Worm (Caenorhabditis elegans) whole organism, L2 larva: ENCODE results near the gene C18H7.4.

Experiments
- C34F6.9 ChIP-seq: fragments of 150-350 bp; optimal IDR thresholded peaks from 2 replicates; lab custom pipeline; 2014; ENCODE audit warnings: missing biosample characterization, missing genetic modification characterization
- R02D3.7 ChIP-seq: fragments of 150-350 bp; optimal IDR thresholded peaks from 2 replicates; lab custom pipeline; 2014; ENCODE audit warnings: missing biosample characterization, missing genetic modification characterization
- Y55F3AM.14 ChIP-seq: fragments of 200-800 bp; sonication (Bioruptor generic); optimal IDR thresholded peaks from 2 replicates; lab custom pipeline; 2018; ENCODE audit warnings: mild to moderate bottlenecking, missing genetic modification characterization, missing compliant biosample characterization
- ZK546.5 ChIP-seq: sonication (generic microtip); optimal IDR thresholded peaks from 2 replicates; lab custom pipeline; 2017; ENCODE audit warnings: missing biosample characterization, missing genetic modification characterization
- alr-1 ChIP-seq: fragments of 150-350 bp; optimal IDR thresholded peaks from 2 replicates; lab custom pipeline; 2014; ENCODE audit warnings: missing biosample characterization, missing genetic modification characterization
- blmp-1 ChIP-seq: sonication (generic microtip); optimal IDR thresholded peaks from 2 replicates; lab custom pipeline; 2017; ENCODE audit warnings: missing genetic modification characterization, mild to moderate bottlenecking, missing compliant biosample characterization, antibody characterized with exemption, moderate library complexity; ENCODE audit not compliant: insufficient read depth
- ceh-16 ChIP-seq: fragments of 150-350 bp; optimal IDR thresholded peaks from 2 replicates; lab custom pipeline; 2014; ENCODE audit warnings: missing biosample characterization, missing genetic modification characterization
- ceh-82 ChIP-seq: fragments of 150-350 bp; optimal IDR thresholded peaks from 2 replicates; lab custom pipeline; 2014; ENCODE audit warnings: missing biosample characterization, missing genetic modification characterization
- crh-2 ChIP-seq: sonication (generic microtip); optimal IDR thresholded peaks from 2 replicates; lab custom pipeline; 2017; ENCODE audit warnings: missing biosample characterization, missing genetic modification characterization
- dmd-4 ChIP-seq: sonication (generic microtip); optimal IDR thresholded peaks from 2 replicates; lab custom pipeline; 2017; ENCODE audit warnings: missing biosample characterization, missing genetic modification characterization
- elt-1 ChIP-seq: fragments of 150-350 bp; optimal IDR thresholded peaks from 2 replicates; lab custom pipeline; 2014; ENCODE audit warnings: missing biosample characterization, missing genetic modification characterization
- fos-1 ChIP-seq: fragments of 150-350 bp; optimal IDR thresholded peaks from 2 replicates; lab custom pipeline; 2014; ENCODE audit warnings: missing biosample characterization, missing genetic modification characterization
- gmeb-1 ChIP-seq: fragments of 150-350 bp; optimal IDR thresholded peaks from 2 replicates; lab custom pipeline; 2014; ENCODE audit warnings: missing biosample characterization, missing genetic modification characterization
- lin-11 ChIP-seq: fragments of 150-350 bp; sonication (generic microtip); optimal IDR thresholded peaks from 2 replicates; lab custom pipeline; 2014; ENCODE audit warnings: missing biosample characterization, missing genetic modification characterization, inconsistent platforms, mixed read lengths
- lsy-2 ChIP-seq, 2 experiments: fragments of 150-350 bp in 1 of 2; sonication (generic microtip) in 1 of 2; optimal IDR thresholded peaks; 2 replicates each; lab custom pipeline; 2014 to 2017; ENCODE audit warnings: missing biosample characterization in 2 of 2, missing genetic modification characterization in 2 of 2
- mab-5 ChIP-seq: fragments of 150-350 bp; optimal IDR thresholded peaks from 2 replicates; lab custom pipeline; 2014; ENCODE audit warnings: missing biosample characterization, missing genetic modification characterization
- mdl-1 ChIP-seq, 2 experiments: fragments of 150-350 bp in 1 of 2; sonication (generic microtip) in 1 of 2; optimal IDR thresholded peaks; 2 replicates each; lab custom pipeline; 2017; ENCODE audit warnings: missing biosample characterization in 2 of 2, missing genetic modification characterization in 2 of 2
- nhr-10 ChIP-seq: sonication (generic microtip); optimal IDR thresholded peaks from 2 replicates; lab custom pipeline; 2017; ENCODE audit warnings: missing biosample characterization, missing genetic modification characterization
- nhr-11 ChIP-seq: fragments of 150-350 bp; optimal IDR thresholded peaks from 2 replicates; lab custom pipeline; 2014; ENCODE audit warnings: missing biosample characterization, missing genetic modification characterization
- nhr-12 ChIP-seq: fragments of 150-350 bp; optimal IDR thresholded peaks from 2 replicates; lab custom pipeline; 2014; ENCODE audit warnings: missing biosample characterization, missing genetic modification characterization
- nhr-129 ChIP-seq: fragments of 150-350 bp; optimal IDR thresholded peaks from 2 replicates; lab custom pipeline; 2014; ENCODE audit warnings: missing biosample characterization, missing genetic modification characterization
- nhr-23 ChIP-seq: fragments of 150-350 bp; optimal IDR thresholded peaks from 2 replicates; lab custom pipeline; 2014; ENCODE audit warnings: missing biosample characterization, missing genetic modification reagents, missing genetic modification characterization
- nhr-237 ChIP-seq: fragments of 150-350 bp; optimal IDR thresholded peaks from 2 replicates; lab custom pipeline; 2014; ENCODE audit warnings: missing biosample characterization, missing genetic modification characterization
- nhr-25 ChIP-seq: fragments of 150-350 bp; sonication (generic microtip); optimal IDR thresholded peaks from 3 replicates; lab custom pipeline; 2014; ENCODE audit warnings: missing biosample characterization, missing genetic modification characterization
- nhr-6 ChIP-seq: fragments of 150-350 bp; optimal IDR thresholded peaks from 2 replicates; lab custom pipeline; 2014; ENCODE audit warnings: missing biosample characterization, missing genetic modification characterization
- nhr-77 ChIP-seq: fragments of 150-350 bp; optimal IDR thresholded peaks from 2 replicates; lab custom pipeline; 2014; ENCODE audit warnings: missing biosample characterization, missing genetic modification characterization
- peb-1 ChIP-seq: fragments of 150-350 bp; optimal IDR thresholded peaks from 2 replicates; lab custom pipeline; 2014; ENCODE audit warnings: missing biosample characterization, missing genetic modification characterization
- sem-4 ChIP-seq: fragments of 150-350 bp; optimal IDR thresholded peaks from 2 replicates; lab custom pipeline; 2014; ENCODE audit warnings: missing biosample characterization, missing genetic modification reagents, missing genetic modification characterization
- skn-1 ChIP-seq: sonication (generic microtip); optimal IDR thresholded peaks from 2 replicates; lab custom pipeline; 2017; ENCODE audit warnings: missing biosample characterization, missing genetic modification characterization
- sma-3 ChIP-seq: sonication (generic microtip); optimal IDR thresholded peaks from 2 replicates; lab custom pipeline; 2016; ENCODE audit warnings: missing genetic modification reagents, missing genetic modification characterization, missing compliant biosample characterization
- snpc-4 ChIP-seq: fragments of 150-350 bp; optimal IDR thresholded peaks from 2 replicates; lab custom pipeline; 2014; ENCODE audit warnings: missing biosample characterization, missing genetic modification characterization
- unc-55 ChIP-seq: fragments of 150-350 bp; sonication (generic microtip); optimal IDR thresholded peaks from 3 replicates; lab custom pipeline; 2014; ENCODE audit warnings: missing biosample characterization, missing genetic modification reagents, missing genetic modification characterization
- unc-62 ChIP-seq: fragments of 150-350 bp; optimal IDR thresholded peaks from 2 replicates; lab custom pipeline; 2014; ENCODE audit warnings: missing biosample characterization, missing genetic modification reagents, missing genetic modification characterization
- zag-1 ChIP-seq: fragments of 150-350 bp; optimal IDR thresholded peaks from 2 replicates; lab custom pipeline; 2014; ENCODE audit warnings: missing biosample characterization, missing genetic modification characterization
- ztf-1 ChIP-seq: fragments of 200-800 bp; sonication (Bioruptor generic); conservative IDR thresholded peaks from 2 replicates; pipeline ENCODE4 v1.3.6; 2022; ENCODE audit warnings: missing genetic modification characterization, missing compliant biosample characterization
- ztf-11 ChIP-seq: sonication (generic microtip); optimal IDR thresholded peaks from 2 replicates; lab custom pipeline; 2017; ENCODE audit warnings: missing biosample characterization, missing genetic modification characterization

Gene C18H7.4

DNA sequence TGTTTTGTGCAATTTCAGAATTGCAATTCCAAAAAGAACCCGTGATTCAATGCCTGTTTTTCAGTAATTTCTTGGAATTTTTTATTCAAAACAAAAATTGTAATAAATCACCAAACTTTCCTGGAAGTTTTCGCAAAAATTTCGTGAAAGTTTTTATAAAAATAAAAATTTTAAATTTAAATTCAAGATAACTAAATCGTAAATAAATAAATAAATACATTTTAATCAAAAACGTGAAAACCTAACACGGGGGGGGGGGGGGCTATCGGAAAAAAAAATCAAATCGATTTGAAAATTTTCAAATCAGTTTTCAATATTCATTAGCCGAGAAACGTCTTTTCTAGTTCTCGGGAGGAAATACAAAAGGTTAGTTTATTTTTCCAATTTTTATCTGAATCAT is at the start of gene C18H7.4:
Gene C18H7.4 (plus strand): TSS at position 301 of the 400 bp plus-strand sequence.
- TF ChIP-seq skn-1 (tag; lab: Kevin White, UChicago) (no peak), unc-62 (no peak), ZK546.5 (tag; lab: Kevin White, UChicago) (no peak), nhr-237 (tag; lab: Kevin White, UChicago) (no peak), ceh-16 (tag; lab: Kevin White, UChicago) (no peak), alr-1 (tag; lab: Kevin White, UChicago) (no peak), lsy-2 (tag; optimal IDR thresholded peaks at IDR 0.05; lab: Kevin White, UChicago) (no peak), nhr-129 (no peak), nhr-77 (tag; lab: Kevin White, UChicago) (no peak), C34F6.9 (tag; lab: Kevin White, UChicago) (no peak), nhr-25 (tag; lab: Kevin White, UChicago) (no peak)

DNA sequence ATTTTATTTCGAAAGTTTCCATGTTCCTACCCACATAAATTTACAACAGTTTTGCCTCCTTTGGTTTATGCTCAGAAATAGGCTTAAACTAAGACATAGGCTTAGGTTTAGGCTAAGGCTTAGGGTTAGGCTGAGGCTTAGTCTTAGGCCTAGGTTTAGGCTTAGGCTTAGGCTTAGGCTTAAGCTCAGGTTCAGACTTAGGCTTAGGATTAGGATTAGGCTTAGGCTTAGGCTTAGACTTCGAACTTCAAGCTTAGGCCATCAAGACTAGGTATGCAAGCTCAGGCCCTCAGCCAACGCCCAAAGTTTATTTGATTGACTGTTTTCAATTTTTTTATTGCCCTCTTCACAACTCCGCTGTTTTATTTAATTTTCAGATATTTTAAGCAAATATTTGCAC is 47.3 kb upstream of the C18H7.4 start:
- TF ChIP-seq Y55F3AM.14 (GFP tag; lab: Kevin White, UChicago), result no peak
- TF ChIP-seq nhr-129, result no peak
- TF ChIP-seq skn-1 (tag; lab: Kevin White, UChicago), result no peak
- TF ChIP-seq elt-1, result no peak
- TF ChIP-seq nhr-12, result no peak
- TF ChIP-seq gmeb-1 (tag; lab: Kevin White, UChicago), result no peak
- no peak for TF ChIP-seq nhr-23 (tag; lab: Kevin White, UChicago)
- TF ChIP-seq ztf-11 (tag; lab: Kevin White, UChicago), result no peak
- TF ChIP-seq sma-3 (GFP tag; lab: Kevin White, UChicago), result no peak
- TF ChIP-seq nhr-6 (tag; lab: Kevin White, UChicago), result no peak
- TF ChIP-seq blmp-1 (tag; lab: Kevin White, UChicago), result no peak
- TF ChIP-seq mab-5, result no peak
- no peak for TF ChIP-seq nhr-10 (tag; lab: Kevin White, UChicago)
- TF ChIP-seq nhr-25 (tag; lab: Kevin White, UChicago), result no peak
- no peak for TF ChIP-seq peb-1 (tag; lab: Kevin White, UChicago)
- no peak for TF ChIP-seq dmd-4
- TF ChIP-seq lsy-2 (tag; optimal IDR thresholded peaks at IDR 0.05; lab: Kevin White, UChicago), result no peak

DNA sequence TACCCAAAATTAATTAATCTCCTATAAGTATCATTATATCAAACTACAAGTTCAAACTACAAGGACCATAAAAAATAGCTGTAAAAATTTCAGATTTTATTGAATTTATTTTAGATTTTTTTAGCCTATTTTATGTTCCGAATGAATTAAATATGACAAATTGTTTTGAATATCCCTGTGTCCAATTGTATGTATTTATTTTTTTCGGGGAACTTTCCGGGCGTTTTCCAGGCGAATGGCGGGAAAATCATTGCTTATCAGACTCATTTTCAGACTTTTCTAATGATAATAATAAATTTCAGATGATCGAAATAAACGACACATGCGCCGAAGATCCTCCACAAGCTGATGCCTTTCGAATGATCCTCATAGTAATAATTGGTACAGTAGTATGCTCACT is 45.1 kb upstream of the C18H7.4 start, which contains the start of gene F56A11.4:
Gene F56A11.4 (plus strand): TSS at position 301 of the 400 bp plus-strand sequence.
- no peak for TF ChIP-seq ztf-1 (GFP tag; lab: Robert Waterston, UW)
- TF ChIP-seq skn-1 (tag; lab: Kevin White, UChicago), result no peak
- TF ChIP-seq ceh-16 (tag; lab: Kevin White, UChicago), result no peak
- TF ChIP-seq crh-2 (tag; lab: Kevin White, UChicago), result no peak
- TF ChIP-seq zag-1 (tag; lab: Kevin White, UChicago), result no peak
- no peak for TF ChIP-seq blmp-1 (tag; lab: Kevin White, UChicago)
- TF ChIP-seq lin-11 (tag; lab: Kevin White, UChicago), result no peak

ce11 chrIV:551923-552322 is 41.2 kb upstream of the C18H7.4 start:
- TF ChIP-seq fos-1 (tag; lab: Kevin White, UChicago) (peak; percentile 30), lsy-2 (tag; optimal IDR thresholded peaks at IDR 0.05; lab: Kevin White, UChicago) (no peak)

- no peak for TF ChIP-seq nhr-25 (tag; lab: Kevin White, UChicago)
- TF ChIP-seq mab-5, result no peak
- no peak for TF ChIP-seq nhr-11 (tag; lab: Kevin White, UChicago)
- no peak for TF ChIP-seq ceh-16 (tag; lab: Kevin White, UChicago)
- TF ChIP-seq C34F6.9 (tag; lab: Kevin White, UChicago), result no peak
- no peak for TF ChIP-seq skn-1 (tag; lab: Kevin White, UChicago)
- TF ChIP-seq ztf-1 (GFP tag; lab: Robert Waterston, UW), result no peak
- no peak for TF ChIP-seq unc-55 (GFP tag; lab: Kevin White, UChicago)
- TF ChIP-seq sem-4 (tag; lab: Kevin White, UChicago), result no peak
- TF ChIP-seq nhr-6 (tag; lab: Kevin White, UChicago), result no peak
- no peak for TF ChIP-seq nhr-77 (tag; lab: Kevin White, UChicago)
- no peak for TF ChIP-seq mdl-1 (tag; optimal IDR thresholded peaks at IDR 0.05; lab: Kevin White, UChicago)
- TF ChIP-seq dmd-4, result no peak
- no peak for TF ChIP-seq Y55F3AM.14 (GFP tag; lab: Kevin White, UChicago)
- no peak for TF ChIP-seq crh-2 (tag; lab: Kevin White, UChicago)
- no peak for TF ChIP-seq R02D3.7 (tag; lab: Kevin White, UChicago)
- TF ChIP-seq ceh-82 (tag; lab: Kevin White, UChicago), result no peak
- no peak for TF ChIP-seq alr-1 (tag; lab: Kevin White, UChicago)
- TF ChIP-seq snpc-4, result no peak
These were observed 39.1 kb upstream of the C18H7.4 start for ce11 chrIV:554005-554404.
